Worm (Caenorhabditis elegans) whole organism, L4 larva: ENCODE measurements around the gene F57A8.7.

ENCODE experiments used
- F26F4.8 ChIP-seq: fragments of 200-800 bp; sonication (Bioruptor generic); conservative IDR thresholded peaks from 2 replicates; pipeline ENCODE4 v1.3.6; 2022; ENCODE audit warnings: missing genetic modification characterization, missing compliant biosample characterization
- aha-1 ChIP-seq: fragments of 150-350 bp; peaks from one replicate; lab custom pipeline; 2014; ENCODE audit warnings: missing biosample characterization, missing genetic modification characterization
- ama-1 ChIP-seq: fragments of 150-350 bp; optimal IDR thresholded peaks from 2 replicates; lab custom pipeline; 2014; ENCODE audit warnings: inconsistent platforms, mixed read lengths
- attf-4 ChIP-seq: sonication (generic microtip); optimal IDR thresholded peaks from 3 replicates; lab custom pipeline; 2017; ENCODE audit warnings: missing biosample characterization, missing genetic modification characterization
- ceh-20 ChIP-seq: fragments of 200-800 bp; sonication (Bioruptor generic); IDR thresholded peaks from 2 replicates; pipeline ENCODE4 v1.3.6; 2022; ENCODE audit warnings: missing genetic modification reagents, missing genetic modification characterization, missing compliant biosample characterization
- ceh-44 ChIP-seq: fragments of 200-800 bp; sonication (Bioruptor generic); IDR thresholded peaks from 2 replicates; pipeline ENCODE4 v1.3.6; 2022; ENCODE audit warnings: missing genetic modification reagents, missing genetic modification characterization, missing compliant biosample characterization
- daf-12 ChIP-seq: fragments of 150-350 bp; optimal IDR thresholded peaks from 2 replicates; lab custom pipeline; 2014; ENCODE audit warnings: missing biosample characterization, missing genetic modification reagents, missing genetic modification characterization
- daf-16 ChIP-seq, 3 experiments: sonication (generic microtip); optimal IDR thresholded peaks; 2 replicates each; lab custom pipeline; 2016 to 2017; ENCODE audit warnings: missing genetic modification characterization in 3 of 3, missing genetic modification reagents in 3 of 3, mild to moderate bottlenecking in 2 of 3, missing compliant biosample characterization in 2 of 3, missing biosample characterization in 1 of 3, moderate library complexity in 1 of 3
- daf-8 ChIP-seq: fragments of 200-800 bp; sonication (Bioruptor generic); IDR thresholded peaks from 2 replicates; pipeline ENCODE4 v1.3.6; 2022; ENCODE audit warnings: missing genetic modification characterization, missing compliant biosample characterization
- dmd-6 ChIP-seq: fragments of 200-800 bp; sonication (Bioruptor generic); IDR thresholded peaks from 2 replicates; pipeline ENCODE4 v1.3.6; 2022; ENCODE audit warnings: missing genetic modification reagents, missing genetic modification characterization, missing compliant biosample characterization
- dmd-9 ChIP-seq: fragments of 200-800 bp; sonication (Bioruptor generic); IDR thresholded peaks from 2 replicates; pipeline ENCODE4 v1.3.6; 2022; ENCODE audit warnings: missing genetic modification reagents, missing genetic modification characterization, missing compliant biosample characterization
- dve-1 ChIP-seq: sonication (generic microtip); optimal IDR thresholded peaks from 2 replicates; lab custom pipeline; 2017; ENCODE audit warnings: antibody characterized with exemption, mild to moderate bottlenecking, missing genetic modification characterization, missing compliant biosample characterization; ENCODE audit not compliant: insufficient read depth
- egl-27 ChIP-seq: sonication (generic microtip); optimal IDR thresholded peaks from 3 replicates; lab custom pipeline; 2017; ENCODE audit warnings: missing biosample characterization, missing genetic modification reagents, missing genetic modification characterization
- fkh-10 ChIP-seq: fragments of 150-350 bp; optimal IDR thresholded peaks from 2 replicates; lab custom pipeline; 2014; ENCODE audit warnings: missing biosample characterization, missing genetic modification reagents, missing genetic modification characterization
- fos-1 ChIP-seq: fragments of 150-350 bp; optimal IDR thresholded peaks from 2 replicates; lab custom pipeline; 2014; ENCODE audit warnings: missing biosample characterization, missing genetic modification characterization
- hlh-11 ChIP-seq: fragments of 200-800 bp; sonication (Bioruptor generic); optimal IDR thresholded peaks from 2 replicates; lab custom pipeline; 2018; ENCODE audit warnings: mild to moderate bottlenecking, missing genetic modification characterization, missing compliant biosample characterization
- lin-1 ChIP-seq: fragments of 200-800 bp; sonication (Bioruptor generic); IDR thresholded peaks from 2 replicates; pipeline ENCODE4 v1.3.6; 2022; ENCODE audit warnings: missing genetic modification reagents, missing genetic modification characterization, missing compliant biosample characterization
- lir-3 ChIP-seq: sonication (generic microtip); optimal IDR thresholded peaks from 2 replicates; lab custom pipeline; 2016; ENCODE audit warnings: mild to moderate bottlenecking, missing genetic modification characterization, missing compliant biosample characterization
- lsy-2 ChIP-seq, 2 experiments: fragments of 150-350 bp in 1 of 2; sonication (generic microtip) in 1 of 2; optimal IDR thresholded peaks; 2 replicates each; lab custom pipeline; 2014 to 2017; ENCODE audit warnings: missing biosample characterization in 2 of 2, missing genetic modification characterization in 2 of 2
- madf-9 ChIP-seq: fragments of 200-800 bp; sonication (Bioruptor generic); conservative IDR thresholded peaks from 2 replicates; pipeline ENCODE4 v1.3.6; 2022; ENCODE audit warnings: missing genetic modification reagents, missing genetic modification characterization, missing compliant biosample characterization
- mdl-1 ChIP-seq, 2 experiments: fragments of 150-350 bp in 1 of 2; sonication (generic microtip) in 1 of 2; optimal IDR thresholded peaks; 2 replicates each; lab custom pipeline; 2014 to 2017; ENCODE audit warnings: missing biosample characterization in 2 of 2, missing genetic modification characterization in 2 of 2
- mdt-29 ChIP-seq: fragments of 200-800 bp; sonication (Bioruptor generic); IDR thresholded peaks from 2 replicates; pipeline ENCODE4 v1.3.6; 2022; ENCODE audit warnings: missing genetic modification reagents, missing genetic modification characterization, missing compliant biosample characterization
- mep-1 ChIP-seq: fragments of 150-350 bp; sonication (generic microtip); optimal IDR thresholded peaks from 3 replicates; lab custom pipeline; 2014; ENCODE audit warnings: missing biosample characterization, missing genetic modification characterization
- nhr-28 ChIP-seq: fragments of 150-350 bp; optimal IDR thresholded peaks from 2 replicates; lab custom pipeline; 2014; ENCODE audit warnings: missing biosample characterization, missing genetic modification characterization
- nhr-41 ChIP-seq: fragments of 200-800 bp; sonication (Bioruptor generic); IDR thresholded peaks from 2 replicates; pipeline ENCODE4 v1.3.6; 2022; ENCODE audit warnings: missing genetic modification reagents, missing genetic modification characterization, missing compliant biosample characterization
- nhr-48 ChIP-seq: sonication (generic microtip); optimal IDR thresholded peaks from 2 replicates; lab custom pipeline; 2016; ENCODE audit warnings: mild to moderate bottlenecking, missing genetic modification characterization, missing compliant biosample characterization
- php-3 ChIP-seq: fragments of 200-800 bp; sonication (Bioruptor generic); IDR thresholded peaks from 2 replicates; pipeline ENCODE4 v1.3.6; 2022; ENCODE audit warnings: missing genetic modification reagents, missing genetic modification characterization, missing compliant biosample characterization
- pqm-1 ChIP-seq: sonication (generic microtip); optimal IDR thresholded peaks from 2 replicates; lab custom pipeline; 2017; ENCODE audit warnings: missing biosample characterization, missing genetic modification characterization
- sdz-12 ChIP-seq: fragments of 200-800 bp; sonication (Bioruptor generic); optimal IDR thresholded peaks from 2 replicates; lab custom pipeline; 2018; ENCODE audit warnings: mild to moderate bottlenecking, missing genetic modification characterization, missing compliant biosample characterization
- unc-130 ChIP-seq: sonication (generic microtip); optimal IDR thresholded peaks from 2 replicates; lab custom pipeline; 2016; ENCODE audit warnings: missing genetic modification reagents, missing genetic modification characterization, missing compliant biosample characterization
- unc-62 ChIP-seq, 3 experiments: fragments of 150-350 bp in 1 of 3; sonication (generic microtip); optimal IDR thresholded peaks in 2 of 3; peaks in 1 of 3; 1 replicate in 1 of 3; 2 replicates in 2 of 3; lab custom pipeline; 2014 to 2017; ENCODE audit warnings: missing biosample characterization in 3 of 3, missing genetic modification characterization in 3 of 3, missing genetic modification reagents in 3 of 3, missing genotype in 1 of 3
- ztf-11 ChIP-seq: fragments of 150-350 bp; optimal IDR thresholded peaks from 2 replicates; lab custom pipeline; 2014; ENCODE audit warnings: missing biosample characterization, missing genetic modification characterization
- ztf-7 ChIP-seq: fragments of 150-350 bp; optimal IDR thresholded peaks from 2 replicates; lab custom pipeline; 2014; ENCODE audit warnings: missing biosample characterization, missing genetic modification characterization

Gene F57A8.7

ce11 chrV:10098429-10098828 lies 22.9 kb downstream of the F57A8.7 start, which contains the start of gene ugt-47:
Gene ugt-47 (minus strand): TSS chrV:10098597.
- TF ChIP-seq dmd-6 (GFP tag; lab: Robert Waterston, UW) (peak; percentile 82), unc-62 (GFP tag; optimal IDR thresholded peaks at IDR 0.05 in 1 of 2; lab: Kevin White, UChicago) (peak in 1 of 2 experiments; percentile 14), unc-62 (tag; optimal IDR thresholded peaks at IDR 0.05; lab: Kevin White, UChicago) (no peak), daf-12 (no peak), dmd-9 (GFP tag; lab: Robert Waterston, UW) (no peak), hlh-11 (peak; percentile 51), nhr-41 (GFP tag; lab: Robert Waterston, UW) (no peak), nhr-48 (peak; percentile 48), daf-16 (GFP tag; optimal IDR thresholded peaks at IDR 0.05; lab: Kevin White, UChicago) (peak in 1 of 2 experiments; percentile 21), daf-16 (tag; optimal IDR thresholded peaks at IDR 0.05; lab: Kevin White, UChicago) (peak; percentile 58), nhr-28 (tag; lab: Kevin White, UChicago) (peak; percentile 78), dve-1 (tag; lab: Kevin White, UChicago) (peak; percentile 56), lir-3 (no peak), php-3 (GFP tag; lab: Robert Waterston, UW) (0 out of 2 replicates have a peak, but pooled peaks have one; percentile 21)

ce11 chrV:10101916-10102315 lies 26.4 kb downstream of the F57A8.7 start, which contains the start of gene C08B6.14:
Gene C08B6.14 (minus strand): TSS chrV:10102016.
- TF ChIP-seq mdl-1 (tag; optimal IDR thresholded peaks at IDR 0.05; lab: Kevin White, UChicago) (no peak), F26F4.8 (GFP tag; lab: Robert Waterston, UW) (0 out of 2 replicates have a peak, but pooled peaks have one; percentile 24), daf-8 (GFP tag; lab: Robert Waterston, UW) (no peak), unc-62 (GFP tag; optimal IDR thresholded peaks at IDR 0.05 in 1 of 2; lab: Kevin White, UChicago) (no peak), unc-62 (tag; optimal IDR thresholded peaks at IDR 0.05; lab: Kevin White, UChicago) (no peak), dve-1 (tag; lab: Kevin White, UChicago) (no peak), lin-1 (no peak)

ce11 chrV:10103811-10104210 lies 28.3 kb downstream of the F57A8.7 start:
- TF ChIP-seq lsy-2 (tag; optimal IDR thresholded peaks at IDR 0.05; lab: Kevin White, UChicago) (no peak), sdz-12 (GFP tag; lab: Kevin White, UChicago) (no peak), hlh-11 (no peak), mdt-29 (GFP tag; lab: Robert Waterston, UW) (no peak), pqm-1 (tag; lab: Kevin White, UChicago) (peak; percentile 34), ama-1 (lab: Kevin White, UChicago) (no peak), daf-16 (GFP tag; optimal IDR thresholded peaks at IDR 0.05; lab: Kevin White, UChicago) (no peak), daf-16 (tag; optimal IDR thresholded peaks at IDR 0.05; lab: Kevin White, UChicago) (peak; percentile 48), ztf-11 (tag; lab: Kevin White, UChicago) (no peak), dmd-9 (GFP tag; lab: Robert Waterston, UW) (no peak), daf-12 (no peak), mep-1 (tag; lab: Kevin White, UChicago) (peak; percentile 38), ceh-44 (no peak), fos-1 (tag; lab: Kevin White, UChicago) (no peak), madf-9 (GFP tag; lab: Robert Waterston, UW) (no peak), F26F4.8 (GFP tag; lab: Robert Waterston, UW) (no peak), aha-1 (tag; lab: Kevin White, UChicago) (peak; percentile 87), ztf-7 (peak; percentile 80), nhr-48 (no peak), attf-4 (tag; lab: Kevin White, UChicago) (no peak), fkh-10 (GFP tag; lab: Kevin White, UChicago) (no peak), dve-1 (tag; lab: Kevin White, UChicago) (peak; percentile 29), egl-27 (tag; lab: Kevin White, UChicago) (no peak), unc-130 (GFP tag; lab: Kevin White, UChicago) (no peak), ceh-20 (GFP tag; lab: Robert Waterston, UW) (no peak), dmd-6 (GFP tag; lab: Robert Waterston, UW) (0 out of 2 replicates have a peak, but pooled peaks have one; percentile 23)
